Worm (Caenorhabditis elegans): ENCODE results near the gene mps-4.

Gene mps-4

DNA sequence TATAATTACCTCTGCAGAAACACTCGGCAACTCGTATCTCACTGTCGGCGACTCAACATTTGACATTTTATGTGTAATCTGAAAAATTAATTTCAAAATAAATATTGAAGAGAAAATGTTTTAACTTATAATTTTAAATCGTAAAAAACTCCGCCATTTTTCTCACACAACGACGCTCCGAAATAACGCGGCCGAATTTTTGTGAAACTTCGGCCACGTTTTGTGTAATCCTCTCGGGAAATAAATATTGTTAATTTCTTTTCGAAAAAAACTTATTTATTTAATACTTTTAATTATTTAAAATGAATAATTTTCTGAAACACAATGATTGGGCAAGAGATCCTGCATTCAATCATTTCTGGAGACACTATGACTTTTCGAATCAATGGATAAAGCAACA, 35.8 kb upstream of the mps-4 start, which contains the start of the genes F10E9.7 and F10E9.5 (continued):
- TF ChIP-seq die-1 (tag; optimal IDR thresholded peaks at IDR 0.05) (no peak), mel-28 (tag; optimal IDR thresholded peaks at IDR 0.05; ENCODE audit: borderline replicate concordance) (no peak), ztf-26 (tag; optimal IDR thresholded peaks at IDR 0.05) (no peak), snpc-3.4 (tag; optimal IDR thresholded peaks at IDR 0.05) (peak; percentile 66), atf-7 (tag; optimal IDR thresholded peaks at IDR 0.05) (peak; percentile 76), ceh-100 (GFP tag; IDR thresholded peaks at IDR 0.05) (peak; percentile 69), cebp-1 (GFP tag; IDR thresholded peaks at IDR 0.05) (no peak), cebp-1 (tag; optimal IDR thresholded peaks at IDR 0.05) (peak; percentile 68), nfya-2 (GFP tag; IDR thresholded peaks at IDR 0.05) (no peak), B0019.2 (GFP tag; conservative IDR thresholded peaks at IDR 0.05) (peak; percentile 73), hrde-1 (tag; optimal IDR thresholded peaks at IDR 0.05; ENCODE audit: borderline replicate concordance) (peak; percentile 82), ztf-18 (tag; optimal IDR thresholded peaks at IDR 0.05) (peak; percentile 22), ztf-28 (GFP tag; IDR thresholded peaks at IDR 0.05) (peak; percentile 89), lin-40 (tag; optimal IDR thresholded peaks at IDR 0.05) (peak; percentile 74), F39B2.1 (GFP tag; IDR thresholded peaks at IDR 0.05) (no peak), madf-3 (GFP tag; IDR thresholded peaks at IDR 0.05) (peak; percentile 78; the same call in 1 of the 2 replicates), sea-2 (GFP tag; IDR thresholded peaks at IDR 0.05) (no peak), bed-1 (GFP tag; IDR thresholded peaks at IDR 0.05) (no peak), C17E4.6 (GFP tag; IDR thresholded peaks at IDR 0.05) (no peak), ztf-22 (GFP tag; optimal IDR thresholded peaks at IDR 0.05) (no peak), hmg-20 (GFP tag; IDR thresholded peaks at IDR 0.05) (0 out of 2 replicates have a peak, but pooled peaks have one; percentile 30), attf-3 (GFP tag; conservative IDR thresholded peaks at IDR 0.05) (peak; percentile 98), pha-4 (tag; optimal IDR thresholded peaks at IDR 0.05) (no peak), repo-1 (tag; optimal IDR thresholded peaks at IDR 0.05) (no peak), sptf-2 (GFP tag; optimal IDR thresholded peaks at IDR 0.05) (no peak), F33H1.4 (GFP tag; IDR thresholded peaks at IDR 0.05) (peak; percentile 68), akir-1 (GFP tag; optimal IDR thresholded peaks at IDR 0.05) (no peak), ztf-6 (GFP tag; IDR thresholded peaks at IDR 0.05) (peak; percentile 59; the same call in 1 of the 2 replicates), F37B4.10 (GFP tag; IDR thresholded peaks at IDR 0.05) (no peak), bed-2 (GFP tag; IDR thresholded peaks at IDR 0.05) (peak; percentile 62; the same call in 1 of the 2 replicates), let-526 (GFP tag; IDR thresholded peaks at IDR 0.05) (peak; percentile 78), D2030.7 (GFP tag; IDR thresholded peaks at IDR 0.05) (peak; percentile 67), B0035.1 (tag; optimal IDR thresholded peaks at IDR 0.05) (peak; percentile 45), T07F8.4 (tag; optimal IDR thresholded peaks at IDR 0.05) (no peak), nfya-1 (tag; optimal IDR thresholded peaks at IDR 0.05; ENCODE audit: borderline replicate concordance, insufficient read depth) (no peak), egrh-3 (GFP tag; IDR thresholded peaks at IDR 0.05) (no peak), madf-6 (GFP tag; IDR thresholded peaks at IDR 0.05) (peak; percentile 75), ama-1 (optimal IDR thresholded peaks at IDR 0.05) (no peak), ama-1 (GFP tag; optimal IDR thresholded peaks at IDR 0.05) (no peak), Y56A3A.18 (GFP tag; IDR thresholded peaks at IDR 0.05) (no peak), F10E7.11 (tag; optimal IDR thresholded peaks at IDR 0.05) (peak; percentile 76), nhr-27 (tag; optimal IDR thresholded peaks at IDR 0.05) (no peak), F22D6.2 (tag; optimal IDR thresholded peaks at IDR 0.05) (peak; percentile 13)
